Fruit fly (Drosophila melanogaster) whole organism, embryonic: ENCODE data around the gene CG14958.

Source experiments
- Abd-B ChIP-seq: fragments of 200-800 bp; sonication (Bioruptor generic); optimal IDR thresholded peaks from 2 replicates; lab custom pipeline; 2018; ENCODE audit warnings: missing biosample characterization, mild to moderate bottlenecking, missing genetic modification characterization, moderate library complexity
- Atf-2 ChIP-seq: fragments of 200-800 bp; sonication (Bioruptor generic); optimal IDR thresholded peaks from 2 replicates; lab custom pipeline; 2016; ENCODE audit warnings: missing biosample characterization, missing genetic modification characterization
- CG11247 ChIP-seq: fragments of 200-800 bp; sonication (Bioruptor generic); IDR thresholded peaks from 2 replicates; pipeline ENCODE4 v1.3.6; 2022; ENCODE audit warnings: missing biosample characterization, missing genetic modification characterization
- CG11398 ChIP-seq: fragments of 200-800 bp; sonication (Bioruptor generic); optimal IDR thresholded peaks from 2 replicates; lab custom pipeline; 2016; ENCODE audit warnings: missing biosample characterization, missing genetic modification characterization
- CG11504 ChIP-seq: fragments of 200-800 bp; sonication (Bioruptor generic); optimal IDR thresholded peaks from 3 replicates; lab custom pipeline; 2019; ENCODE audit warnings: missing biosample characterization, mild to moderate bottlenecking, missing genetic modification characterization, moderate library complexity
- CG14860 ChIP-seq: fragments of 200-800 bp; sonication (Bioruptor generic); IDR thresholded peaks from 3 replicates; pipeline ENCODE4 v1.3.6; 2022; ENCODE audit warnings: missing biosample characterization, missing genetic modification characterization; ENCODE audit not compliant: partially characterized antibody
- CG15479 ChIP-seq: fragments of 200-800 bp; sonication (Bioruptor generic); optimal IDR thresholded peaks from 3 replicates; lab custom pipeline; 2019; ENCODE audit warnings: missing biosample characterization, mild to moderate bottlenecking, missing genetic modification characterization, moderate library complexity
- CG2120 ChIP-seq: fragments of 200-800 bp; sonication (Bioruptor generic); optimal IDR thresholded peaks from 3 replicates; lab custom pipeline; 2016; ENCODE audit warnings: missing biosample characterization, missing genetic modification characterization
- CG2199 ChIP-seq: fragments of 200-800 bp; sonication (Bioruptor generic); IDR thresholded peaks from 3 replicates; pipeline ENCODE4 v1.3.6; 2022; ENCODE audit warnings: missing biosample characterization, missing genetic modification characterization
- CG2712 ChIP-seq: fragments of 200-800 bp; optimal IDR thresholded peaks from 3 replicates; lab custom pipeline; 2019; ENCODE audit warnings: missing biosample characterization, mild to moderate bottlenecking, missing genetic modification characterization, moderate library complexity
- CG5180 ChIP-seq: fragments of 200-800 bp; sonication (Bioruptor generic); optimal IDR thresholded peaks from 3 replicates; lab custom pipeline; 2017; ENCODE audit warnings: missing biosample characterization, missing genetic modification characterization, mild to moderate bottlenecking, moderate library complexity, missing genetic modification reagents
- CG7987 ChIP-seq: fragments of 200-800 bp; sonication (Bioruptor generic); optimal IDR thresholded peaks from 2 replicates; lab custom pipeline; 2018; ENCODE audit warnings: missing biosample characterization, mild to moderate bottlenecking, missing genetic modification characterization, moderate library complexity
- CG8281 ChIP-seq: fragments of 200-800 bp; sonication (Bioruptor generic); optimal IDR thresholded peaks from 2 replicates; lab custom pipeline; 2018; ENCODE audit warnings: missing biosample characterization, mild to moderate bottlenecking, missing genetic modification characterization, moderate library complexity
- CG8359 ChIP-seq: fragments of 200-800 bp; sonication (Bioruptor generic); optimal IDR thresholded peaks from 2 replicates; lab custom pipeline; 2017; ENCODE audit warnings: missing biosample characterization, mild to moderate bottlenecking, missing genetic modification characterization, borderline replicate concordance
- CG8388 ChIP-seq: fragments of 200-800 bp; sonication (Bioruptor generic); optimal IDR thresholded peaks from 2 replicates; lab custom pipeline; 2019; ENCODE audit warnings: missing biosample characterization, mild to moderate bottlenecking, missing genetic modification characterization, moderate library complexity
- CG8765 ChIP-seq: fragments of 200-800 bp; sonication (Bioruptor generic); IDR thresholded peaks from 2 replicates; pipeline ENCODE4 v1.3.6; 2022; ENCODE audit warnings: missing biosample characterization, missing genetic modification characterization
- CoRest ChIP-seq: fragments of 200-800 bp; sonication (Bioruptor generic); optimal IDR thresholded peaks from 3 replicates; lab custom pipeline; 2018; ENCODE audit warnings: missing biosample characterization, mild to moderate bottlenecking, missing genetic modification characterization, moderate library complexity
- D19A ChIP-seq: fragments of 200-800 bp; optimal IDR thresholded peaks from 3 replicates; lab custom pipeline; 2019; ENCODE audit warnings: missing biosample characterization, mild to moderate bottlenecking, missing genetic modification characterization, moderate library complexity
- E2f1 ChIP-seq: fragments of 200-800 bp; sonication (Bioruptor generic); IDR thresholded peaks from 2 replicates; pipeline ENCODE4 v1.3.6; 2022; ENCODE audit warnings: missing biosample characterization, missing genetic modification characterization
- Eip74EF ChIP-seq, 2 experiments: fragments of 200-800 bp in 1 of 2; fragments of >200 bp in 1 of 2; sonication (Bioruptor generic) in 1 of 2; optimal IDR thresholded peaks; 2 replicates each; lab custom pipeline; 2017 to 2019; ENCODE audit warnings: missing biosample characterization in 2 of 2, missing genetic modification characterization in 2 of 2, mild to moderate bottlenecking in 1 of 2, moderate library complexity in 1 of 2
- HLHmδ ChIP-seq: fragments of 200-800 bp; sonication (Bioruptor generic); optimal IDR thresholded peaks from 2 replicates; lab custom pipeline; 2018; ENCODE audit warnings: missing biosample characterization, mild to moderate bottlenecking, missing genetic modification characterization, moderate library complexity
- Lpt ChIP-seq: fragments of >200 bp; optimal IDR thresholded peaks from 2 replicates; lab custom pipeline; 2018; ENCODE audit warnings: missing biosample characterization, missing genetic modification characterization
- NK7.1 ChIP-seq: fragments of 200-800 bp; sonication (Bioruptor generic); optimal IDR thresholded peaks from 3 replicates; lab custom pipeline; 2016; ENCODE audit warnings: missing biosample characterization, missing genetic modification characterization
- NfI ChIP-seq: fragments of 200-800 bp; sonication (Bioruptor generic); optimal IDR thresholded peaks from 3 replicates; lab custom pipeline; 2018; ENCODE audit warnings: missing biosample characterization, mild to moderate bottlenecking, missing genetic modification characterization, moderate library complexity
- Poxn ChIP-seq: fragments of 200-800 bp; sonication (Bioruptor generic); IDR thresholded peaks from 2 replicates; pipeline ENCODE4 v1.3.6; 2022; ENCODE audit warnings: missing biosample characterization, missing genetic modification characterization
- Ptx1 ChIP-seq: fragments of 200-800 bp; sonication (Bioruptor generic); IDR thresholded peaks from 2 replicates; pipeline ENCODE4 v1.3.6; 2022; ENCODE audit warnings: missing biosample characterization, missing genetic modification characterization
- Spps ChIP-seq: fragments of 200-800 bp; sonication (Bioruptor generic); optimal IDR thresholded peaks from 2 replicates; lab custom pipeline; 2018; ENCODE audit warnings: missing biosample characterization, mild to moderate bottlenecking, missing genetic modification characterization
- Xbp1 ChIP-seq: fragments of 200-800 bp; sonication (Bioruptor generic); optimal IDR thresholded peaks from 3 replicates; lab custom pipeline; 2016; ENCODE audit warnings: missing biosample characterization, mild to moderate bottlenecking, missing genetic modification characterization
- az2 ChIP-seq: fragments of 200-800 bp; sonication (Bioruptor generic); optimal IDR thresholded peaks from 3 replicates; lab custom pipeline; 2016; ENCODE audit warnings: missing biosample characterization, missing genetic modification characterization
- bcd ChIP-seq: fragments of 200-800 bp; sonication (Bioruptor generic); optimal IDR thresholded peaks from 2 replicates; lab custom pipeline; 2017; ENCODE audit warnings: missing biosample characterization, mild to moderate bottlenecking, missing genetic modification characterization
- corto ChIP-seq: fragments of 200-800 bp; sonication (Bioruptor generic); optimal IDR thresholded peaks from 2 replicates; lab custom pipeline; 2016; ENCODE audit warnings: missing biosample characterization, mild to moderate bottlenecking, missing genetic modification characterization, moderate library complexity
- dan ChIP-seq: fragments of 200-800 bp; sonication (Bioruptor generic); IDR thresholded peaks from 2 replicates; pipeline ENCODE4 v1.3.6; 2022; ENCODE audit warnings: missing biosample characterization, missing genetic modification characterization
- dmrt99B ChIP-seq: fragments of 200-800 bp; sonication (Bioruptor generic); optimal IDR thresholded peaks from 2 replicates; lab custom pipeline; 2018; ENCODE audit warnings: missing biosample characterization, mild to moderate bottlenecking, missing genetic modification characterization, moderate library complexity
- fd64A ChIP-seq: fragments of 200-800 bp; sonication (Bioruptor generic); optimal IDR thresholded peaks from 3 replicates; lab custom pipeline; 2018; ENCODE audit warnings: missing biosample characterization, mild to moderate bottlenecking, missing genetic modification characterization
- gcm ChIP-seq: fragments of 200-800 bp; sonication (Bioruptor generic); optimal IDR thresholded peaks from 2 replicates; lab custom pipeline; 2019; ENCODE audit warnings: missing biosample characterization, mild to moderate bottlenecking, missing genetic modification characterization, moderate library complexity
- grn ChIP-seq: fragments of 200-800 bp; sonication (Bioruptor generic); optimal IDR thresholded peaks from 3 replicates; lab custom pipeline; 2017; ENCODE audit warnings: missing biosample characterization, missing genetic modification characterization
- gro ChIP-seq: fragments of 200-800 bp; sonication (Bioruptor generic); optimal IDR thresholded peaks from 2 replicates; lab custom pipeline; 2016; ENCODE audit warnings: missing biosample characterization, missing genetic modification characterization
- inv ChIP-seq: fragments of 200-800 bp; sonication (Bioruptor generic); IDR thresholded peaks from 2 replicates; pipeline ENCODE4 v1.3.6; 2022; ENCODE audit warnings: missing biosample characterization, missing genetic modification characterization; ENCODE audit not compliant: partially characterized antibody
- mirr ChIP-seq: fragments of 200-800 bp; sonication (Bioruptor generic); optimal IDR thresholded peaks from 3 replicates; lab custom pipeline; 2018; ENCODE audit warnings: missing biosample characterization, mild to moderate bottlenecking, missing genetic modification characterization
- nau ChIP-seq: fragments of 200-800 bp; sonication (Bioruptor generic); optimal IDR thresholded peaks from 3 replicates; lab custom pipeline; 2017; ENCODE audit warnings: missing biosample characterization, mild to moderate bottlenecking, missing genetic modification characterization, missing genetic modification reagents
- nerfin-2 ChIP-seq: fragments of 200-800 bp; sonication (Bioruptor generic); IDR thresholded peaks from 2 replicates; pipeline ENCODE4 v1.3.6; 2022; ENCODE audit warnings: missing biosample characterization, missing genetic modification characterization; ENCODE audit not compliant: partially characterized antibody
- org-1 ChIP-seq: fragments of 200-800 bp; sonication (Bioruptor generic); optimal IDR thresholded peaks from 2 replicates; lab custom pipeline; 2017; ENCODE audit warnings: missing biosample characterization, missing genetic modification characterization
- row ChIP-seq: fragments of 200-800 bp; sonication (Bioruptor generic); IDR thresholded peaks from 3 replicates; pipeline ENCODE4 v1.3.6; 2022; ENCODE audit warnings: missing biosample characterization, missing genetic modification characterization
- slou ChIP-seq: fragments of 200-800 bp; sonication (Bioruptor generic); optimal IDR thresholded peaks from 3 replicates; lab custom pipeline; 2016; ENCODE audit warnings: missing biosample characterization, missing genetic modification characterization
- sna ChIP-seq: fragments of 200-800 bp; sonication (Bioruptor generic); IDR thresholded peaks from 2 replicates; pipeline ENCODE4 v1.3.6; 2022; ENCODE audit warnings: missing biosample characterization, missing genetic modification characterization; ENCODE audit not compliant: partially characterized antibody
- stc ChIP-seq: fragments of 200-800 bp; sonication (Bioruptor generic); IDR thresholded peaks from 2 replicates; pipeline ENCODE4 v1.3.6; 2022; ENCODE audit warnings: missing biosample characterization, missing genetic modification characterization
- trem ChIP-seq: fragments of 200-800 bp; optimal IDR thresholded peaks from 3 replicates; lab custom pipeline; 2019; ENCODE audit warnings: missing biosample characterization, mild to moderate bottlenecking, missing genetic modification characterization, moderate library complexity
- trh ChIP-seq: fragments of 200-800 bp; sonication (Bioruptor generic); optimal IDR thresholded peaks from 2 replicates; lab custom pipeline; 2016; ENCODE audit warnings: missing biosample characterization, missing genetic modification characterization
- tup ChIP-seq: fragments of 200-800 bp; sonication (Bioruptor generic); optimal IDR thresholded peaks from 2 replicates; lab custom pipeline; 2016; ENCODE audit warnings: missing biosample characterization, mild to moderate bottlenecking, missing genetic modification characterization, moderate library complexity
- zfh1 ChIP-seq: fragments of 200-800 bp; sonication (Bioruptor generic); IDR thresholded peaks from 3 replicates; pipeline ENCODE4 v1.3.6; 2022; ENCODE audit warnings: missing biosample characterization, missing genetic modification characterization

The CG14958 gene

DNA sequence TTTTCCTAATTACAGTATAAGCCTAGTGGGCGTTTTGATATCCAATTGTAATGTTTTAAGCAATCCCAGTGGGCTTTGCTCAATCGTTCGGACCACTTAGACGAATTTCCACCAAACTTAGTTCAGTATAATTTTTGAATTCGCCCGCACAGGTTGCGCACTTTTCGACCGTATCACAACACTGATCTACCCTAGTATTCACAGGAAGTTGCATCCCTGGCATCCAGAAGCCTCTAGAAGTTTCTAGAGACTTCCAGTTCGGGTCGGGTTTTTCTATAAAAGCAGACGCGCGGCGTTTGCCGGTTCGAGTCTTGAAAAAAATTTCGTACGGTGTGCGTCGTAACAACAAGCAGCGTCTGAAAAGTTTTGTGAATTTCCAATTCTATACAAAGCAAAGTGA, 3.1 kb downstream of the CG14958 start, which contains the start of gene Hsp83 (continued):
- TF ChIP-seq Eip74EF (GFP tag; optimal IDR thresholded peaks at IDR 0.05; lab: Kevin White, UChicago) (peak in 1 of 2 experiments; percentile 88), CG14860 (GFP tag; lab: Robert Waterston, UW) (no peak), inv (GFP tag; lab: Robert Waterston, UW) (no peak), CG11398 (peak; percentile 95), stc (GFP tag; lab: Robert Waterston, UW) (peak; percentile 96), org-1 (GFP tag; lab: Kevin White, UChicago) (peak; percentile 95), Abd-B (GFP tag; lab: Kevin White, UChicago) (no peak), CG2120 (GFP tag; lab: Kevin White, UChicago) (peak; percentile 86), HLHmδ (peak; percentile 100), NfI (GFP tag; lab: Kevin White, UChicago) (peak; percentile 98), gro (peak; percentile 97), bcd (GFP tag; lab: Kevin White, UChicago) (peak; percentile 96), CG8359 (peak; percentile 93), CG8281 (peak; percentile 74), grn (peak; percentile 81), CG11504 (peak; percentile 85), CG8388 (GFP tag; lab: Kevin White, UChicago) (peak; percentile 89), CG2712 (tag; lab: Kevin White, UChicago) (peak; percentile 87), nerfin-2 (GFP tag; lab: Robert Waterston, UW) (no peak), Spps (tag; lab: Kevin White, UChicago) (peak; percentile 80), Lpt (GFP tag; lab: Kevin White, UChicago) (no peak), CG2199 (GFP tag; lab: Robert Waterston, UW) (peak; percentile 75; the same call in 1 of the 3 replicates), nau (GFP tag; lab: Kevin White, UChicago) (peak; percentile 99), CG15479 (GFP tag; lab: Kevin White, UChicago) (peak; percentile 53), sna (GFP tag; lab: Robert Waterston, UW) (no peak), CG11247 (GFP tag; lab: Robert Waterston, UW) (peak; percentile 95), slou (GFP tag; lab: Kevin White, UChicago) (peak; percentile 81), trh (GFP tag; lab: Kevin White, UChicago) (peak; percentile 75), Poxn (peak; percentile 40; the same call in 1 of the 2 replicates), D19A (tag; lab: Kevin White, UChicago) (peak; percentile 69), corto (GFP tag; lab: Kevin White, UChicago) (peak; percentile 90), CG7987 (GFP tag; lab: Kevin White, UChicago) (peak; percentile 100), gcm (GFP tag; lab: Kevin White, UChicago) (peak; percentile 98), E2f1 (GFP tag; lab: Robert Waterston, UW) (peak; percentile 87), dan (GFP tag; lab: Robert Waterston, UW) (no peak), mirr (peak; percentile 100), row (GFP tag; lab: Robert Waterston, UW) (peak; percentile 10; the same call in 1 of the 3 replicates), NK7.1 (peak; percentile 95), Ptx1 (peak; percentile 73), trem (tag; lab: Kevin White, UChicago) (peak; percentile 83), fd64A (GFP tag; lab: Kevin White, UChicago) (peak; percentile 99), Atf-2 (peak; percentile 84), az2 (peak; percentile 83), CoRest (peak; percentile 61), zfh1 (GFP tag; lab: Robert Waterston, UW) (peak; percentile 97), CG8765 (no peak), CG5180 (GFP tag; lab: Kevin White, UChicago) (peak; percentile 92), dmrt99B (tag; lab: Kevin White, UChicago) (peak; percentile 88), Xbp1 (GFP tag; lab: Kevin White, UChicago) (peak; percentile 87), tup (GFP tag; lab: Kevin White, UChicago) (peak; percentile 84)
